Fruit fly (Drosophila melanogaster): ENCODE measurements around the gene CG42458.
A peak's percentile ranks its signal among the peaks of the same experiment; 100 is the strongest.

CG42458 gene

DNA sequence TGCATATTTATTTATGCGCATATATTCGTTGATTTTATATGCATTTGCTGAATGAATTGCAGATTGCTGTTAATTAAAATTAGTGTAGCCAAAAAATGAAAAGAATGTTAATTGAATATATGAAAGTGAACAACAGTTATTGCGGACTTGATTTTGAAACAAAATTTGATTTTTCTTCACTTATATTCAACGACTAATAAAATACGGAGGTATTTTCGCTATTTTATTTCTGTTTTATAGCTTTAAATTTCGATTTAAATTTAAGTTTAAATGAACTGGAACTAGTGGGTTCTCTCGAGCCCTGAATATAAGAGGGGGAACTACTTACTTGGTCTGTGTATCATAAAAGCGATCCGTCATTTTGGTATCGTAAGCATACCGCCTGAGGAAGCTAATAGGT, 27.6 kb upstream of the CG42458 start, which contains the start of gene CG32379:
TSS of gene CG32379 (plus strand) at position 301 of the 400 bp plus-strand sequence.
- TF ChIP-seq CHES-1-like (GFP tag; optimal IDR thresholded peaks at IDR 0.05) (no peak), HLH4C (GFP tag; IDR thresholded peaks at IDR 0.05; ENCODE audit: partially characterized antibody) (no peak), ken (GFP tag; IDR thresholded peaks at IDR 0.05) (no peak), CG8281 (tag; optimal IDR thresholded peaks at IDR 0.05) (no peak), CG6765 (GFP tag; optimal IDR thresholded peaks at IDR 0.05) (no peak)

DNA sequence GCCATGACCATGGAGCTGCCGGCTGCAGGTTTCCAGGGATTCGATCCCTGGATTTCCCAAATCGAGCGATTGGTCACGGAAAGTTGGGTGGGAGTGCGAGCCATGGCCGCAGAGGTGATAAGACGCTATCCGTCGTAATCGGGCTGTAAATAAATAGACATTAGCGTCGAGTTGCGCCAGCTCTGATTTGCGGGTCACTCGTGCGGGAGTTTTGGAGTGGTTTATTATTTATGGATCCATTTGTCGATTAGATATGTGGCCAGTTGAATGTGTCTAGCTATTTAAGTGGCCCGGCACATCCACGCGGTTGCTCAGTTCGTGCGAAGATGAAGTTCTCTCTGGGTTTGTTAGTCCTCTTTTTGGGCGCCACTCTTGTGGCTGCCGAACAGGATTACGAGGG, 25.6 kb upstream of the CG42458 start, which contains the start of gene CG8562:
TSS of gene CG8562 (plus strand) at position 307 of the 400 bp plus-strand sequence.
- TF ChIP-seq cwo (GFP tag; optimal IDR thresholded peaks at IDR 0.05) = peak; percentile 14
- peak; percentile 69; the same call in 1 of the 2 replicates for TF ChIP-seq sens-2 (GFP tag; IDR thresholded peaks at IDR 0.05)
- no peak for TF ChIP-seq Awh (GFP tag; IDR thresholded peaks at IDR 0.05)
- peak; percentile 33 for TF ChIP-seq grn (GFP tag; optimal IDR thresholded peaks at IDR 0.05)
- TF ChIP-seq Hsf (GFP tag; optimal IDR thresholded peaks at IDR 0.05) = no peak
- no peak for TF ChIP-seq ham (GFP tag; IDR thresholded peaks at IDR 0.05)
- peak; percentile 64 for TF ChIP-seq Hey (tag; optimal IDR thresholded peaks at IDR 0.05)
- peak; percentile 13 for TF ChIP-seq CG34376 (GFP tag; optimal IDR thresholded peaks at IDR 0.05)
- TF ChIP-seq Vsx1 (GFP tag; optimal IDR thresholded peaks at IDR 0.05) = peak; percentile 8
- no peak for TF ChIP-seq CG14441 (GFP tag; IDR thresholded peaks at IDR 0.05)
- TF ChIP-seq fru (optimal IDR thresholded peaks at IDR 0.05) = no peak
- TF ChIP-seq tio (GFP tag; optimal IDR thresholded peaks at IDR 0.05) = no peak
- TF ChIP-seq Jarid2 (GFP tag; optimal IDR thresholded peaks at IDR 0.05) = no peak
- peak in 1 of 2 experiments; percentile 5 for TF ChIP-seq Hr78 (GFP tag; optimal IDR thresholded peaks at IDR 0.05)
- TF ChIP-seq mirr (GFP tag; optimal IDR thresholded peaks at IDR 0.05) = peak; percentile 54
- no peak for TF ChIP-seq CG6765 (GFP tag; optimal IDR thresholded peaks at IDR 0.05)
- TF ChIP-seq GATAe (GFP tag; conservative IDR thresholded peaks at IDR 0.05) = peak; percentile 52; the same call in 1 of the 2 replicates
- TF ChIP-seq vnd (GFP tag; IDR thresholded peaks at IDR 0.05; ENCODE audit: partially characterized antibody) = peak; percentile 43; the same call in 2 of the 3 replicates
- no peak for TF ChIP-seq MTF-1 (GFP tag; optimal IDR thresholded peaks at IDR 0.05; ENCODE audit: borderline replicate concordance)
- peak; percentile 94 for TF ChIP-seq exex (tag; optimal IDR thresholded peaks at IDR 0.05)
- no peak for TF ChIP-seq vvl (GFP tag; IDR thresholded peaks at IDR 0.05)
- TF ChIP-seq CG10543 (GFP tag; optimal IDR thresholded peaks at IDR 0.05) = no peak
- TF ChIP-seq CG14965 (GFP tag; optimal IDR thresholded peaks at IDR 0.05; ENCODE audit: borderline replicate concordance) = no peak
- TF ChIP-seq CG2116 (GFP tag; optimal IDR thresholded peaks at IDR 0.05) = no peak
- no peak for TF ChIP-seq lola (GFP tag; optimal IDR thresholded peaks at IDR 0.05)
- peak; percentile 44 for TF ChIP-seq sug (tag; optimal IDR thresholded peaks at IDR 0.05)
- no peak for TF ChIP-seq CG11504 (tag; optimal IDR thresholded peaks at IDR 0.05)
- TF ChIP-seq stwl (tag; optimal IDR thresholded peaks at IDR 0.05) = no peak

DNA sequence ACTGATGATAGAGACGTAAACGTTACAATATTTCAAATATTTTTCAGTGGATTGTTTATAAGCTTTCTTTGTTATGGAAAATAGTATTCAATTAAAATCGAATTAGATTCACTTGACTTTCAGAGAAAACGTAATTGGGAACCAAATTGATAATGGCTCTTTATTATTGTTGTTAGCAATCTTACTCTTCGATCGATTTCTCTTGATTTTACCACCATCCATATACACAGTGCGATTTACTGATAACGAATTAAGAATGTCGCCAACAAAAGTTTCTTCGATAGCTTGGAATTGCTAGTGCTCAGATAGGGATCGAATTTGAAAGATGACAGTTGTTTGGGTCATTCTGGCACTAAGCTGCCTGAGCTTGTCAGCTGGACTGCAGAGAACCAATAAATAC, 23.9 kb upstream of the CG42458 start, which contains the start of gene CG18417:
TSS of gene CG18417 (plus strand) at position 301 of the 400 bp plus-strand sequence.
- TF ChIP-seq exex (tag; optimal IDR thresholded peaks at IDR 0.05) (peak; percentile 13), Lim3 (GFP tag; IDR thresholded peaks at IDR 0.05) (no peak)

DNA sequence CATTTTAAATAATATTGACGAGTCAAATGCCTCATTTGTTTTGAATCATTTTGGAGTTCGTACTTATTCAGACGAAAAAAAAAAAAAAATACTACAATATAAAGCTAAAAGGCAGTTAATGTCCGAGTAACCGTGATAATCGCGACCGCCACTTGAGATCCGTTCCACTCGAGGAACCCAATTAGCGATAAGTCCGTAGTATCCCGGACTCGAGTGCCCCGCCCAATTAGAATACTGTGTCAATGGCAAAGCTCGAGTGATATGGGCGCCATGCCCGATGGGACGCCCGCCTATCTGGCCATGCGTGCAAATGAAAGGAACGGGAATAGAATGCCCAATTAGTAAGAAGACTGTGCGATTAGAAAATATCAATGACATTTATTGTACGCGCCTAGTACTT, 21.7 kb upstream of the CG42458 start:
- TF ChIP-seq vnd (GFP tag; IDR thresholded peaks at IDR 0.05; ENCODE audit: partially characterized antibody) (peak; percentile 52; the same call in 2 of the 3 replicates), lbe (GFP tag; optimal IDR thresholded peaks at IDR 0.05) (no peak), CG4282 (GFP tag; optimal IDR thresholded peaks at IDR 0.05) (no peak), sna (GFP tag; IDR thresholded peaks at IDR 0.05; ENCODE audit: partially characterized antibody) (no peak), Spps (tag; optimal IDR thresholded peaks at IDR 0.05) (no peak), Mes4 (GFP tag; optimal IDR thresholded peaks at IDR 0.05) (no peak), CG10543 (GFP tag; optimal IDR thresholded peaks at IDR 0.05) (no peak), sug (tag; optimal IDR thresholded peaks at IDR 0.05) (peak; percentile 46), grn (GFP tag; optimal IDR thresholded peaks at IDR 0.05) (peak; percentile 27), CG30020 (tag; optimal IDR thresholded peaks at IDR 0.05) (no peak), sqz (GFP tag; optimal IDR thresholded peaks at IDR 0.05) (no peak), CG13287 (GFP tag; IDR thresholded peaks at IDR 0.05; ENCODE audit: partially characterized antibody) (no peak), exex (tag; optimal IDR thresholded peaks at IDR 0.05) (peak; percentile 89), br (optimal IDR thresholded peaks at IDR 0.05) (no peak), sens (GFP tag) (peak; percentile 21), CG7928 (GFP tag; optimal IDR thresholded peaks at IDR 0.05) (no peak), CG11696 (GFP tag; IDR thresholded peaks at IDR 0.05) (no peak), CG18599 (GFP tag; optimal IDR thresholded peaks at IDR 0.05) (peak; percentile 13)
